Worm (Caenorhabditis elegans): ENCODE results near the gene itr-1.

ce11 chrIV:7689326-7689725 lies 14.4 kb downstream of the itr-1 start:
- TF ChIP-seq zag-1 (tag; optimal IDR thresholded peaks at IDR 0.05) (no peak), mdl-1 (tag; optimal IDR thresholded peaks at IDR 0.05) (no peak)
